Worm (Caenorhabditis elegans): Measurements from ENCODE around the gene F41G3.10.

F41G3.10 gene

DNA sequence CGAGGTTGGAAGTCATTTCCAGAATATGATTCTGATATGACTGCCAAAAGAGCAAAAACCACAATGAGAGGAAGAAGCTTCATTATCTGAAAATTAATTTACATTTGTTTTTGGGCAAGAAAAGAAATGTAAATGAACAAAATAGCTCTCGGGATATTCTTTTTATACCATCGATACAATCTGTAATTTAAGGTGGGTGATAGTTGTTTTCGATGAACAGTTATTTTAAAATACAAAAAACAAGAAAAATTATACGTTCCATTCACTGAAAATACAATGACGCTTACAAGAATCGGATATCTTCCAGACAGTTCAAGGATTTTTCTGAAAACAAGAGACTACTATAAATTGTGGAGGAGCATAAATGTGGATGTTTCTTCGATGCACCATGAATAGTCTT, 4.7 kb downstream of the F41G3.10 start, which contains the start of gene ins-15:
Gene ins-15, minus strand, starts transcription at position 101 of the 400 bp plus-strand sequence.
- TF ChIP-seq nhr-90 (tag; optimal IDR thresholded peaks at IDR 0.05; ENCODE audit: poor library complexity) (no peak), efl-1 (optimal IDR thresholded peaks at IDR 0.05) (no peak), efl-1 (GFP tag; optimal IDR thresholded peaks at IDR 0.05 in 1 of 2) (peak in 1 of 2 experiments; percentile 12)

DNA sequence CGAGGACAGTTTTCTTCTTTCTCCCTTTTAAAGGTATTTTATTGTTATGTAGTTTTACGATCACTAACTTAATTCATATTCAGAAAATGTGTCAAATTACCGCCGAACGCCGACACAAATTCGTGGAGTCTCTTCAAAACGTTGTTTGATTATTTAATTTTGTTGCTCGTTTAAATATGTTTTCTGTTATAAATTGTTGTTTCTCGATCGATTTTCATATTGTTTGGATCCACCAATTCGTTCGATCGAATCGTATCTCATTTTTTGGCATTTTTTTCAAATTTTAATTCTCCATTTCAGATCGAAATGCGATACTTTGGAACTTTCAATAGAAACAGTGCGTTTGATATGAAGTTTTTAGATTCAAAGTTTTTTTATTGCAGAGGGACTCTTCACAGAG, 6.7 kb downstream of the F41G3.10 start, which contains the start of gene F41G3.6:
Gene F41G3.6, plus strand, starts transcription at position 301 of the 400 bp plus-strand sequence.
- TF ChIP-seq efl-1 (optimal IDR thresholded peaks at IDR 0.05): no peak
- TF ChIP-seq efl-1 (GFP tag; optimal IDR thresholded peaks at IDR 0.05 in 1 of 2): no peak
- no peak for TF ChIP-seq C34B4.2 (tag; optimal IDR thresholded peaks at IDR 0.05)

DNA sequence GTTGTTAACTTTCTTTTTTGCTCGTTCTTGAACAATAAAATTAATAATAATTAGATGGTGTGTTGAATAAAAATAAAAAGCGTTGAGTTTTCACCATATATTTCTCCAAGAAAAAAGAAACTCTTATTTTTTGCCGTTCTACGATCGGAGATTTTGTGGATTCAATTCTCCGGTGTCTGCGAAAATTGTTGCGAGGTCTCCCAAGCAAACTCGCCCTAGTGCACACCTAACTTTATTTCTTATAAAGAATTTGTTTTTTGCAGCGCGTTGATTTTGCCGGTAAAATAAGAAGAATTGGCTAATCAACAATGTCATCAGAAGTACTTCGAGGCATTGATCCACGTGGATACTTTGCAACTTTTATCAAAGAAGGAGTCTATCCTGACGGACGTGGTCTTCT, 7.9 kb downstream of the F41G3.10 start, which contains the start of gene exos-8:
Gene exos-8, plus strand, starts transcription at position 264 of the 400 bp plus-strand sequence.
- TF ChIP-seq nhr-19 (GFP tag; conservative IDR thresholded peaks at IDR 0.05) (peak; percentile 45), C04F5.9 (tag; optimal IDR thresholded peaks at IDR 0.05) (no peak), unc-30 (tag; optimal IDR thresholded peaks at IDR 0.05) (no peak), rnt-1 (tag; optimal IDR thresholded peaks at IDR 0.05) (peak; percentile 89), hlh-17 (GFP tag; optimal IDR thresholded peaks at IDR 0.05; ENCODE audit: borderline replicate concordance) (no peak), ceh-82 (tag; optimal IDR thresholded peaks at IDR 0.05) (peak in 2 of 3 experiments; percentile 33 to 71), fkh-4 (tag; optimal IDR thresholded peaks at IDR 0.05; ENCODE audit: borderline replicate concordance) (no peak), lin-39 (tag; optimal IDR thresholded peaks at IDR 0.05) (no peak), unc-62 (GFP tag; optimal IDR thresholded peaks at IDR 0.05) (no peak), mef-2 (tag; optimal IDR thresholded peaks at IDR 0.05) (no peak), ceh-88 (GFP tag; IDR thresholded peaks at IDR 0.05) (no peak), snu-23 (GFP tag; optimal IDR thresholded peaks at IDR 0.05) (peak; percentile 66), egl-13 (tag; optimal IDR thresholded peaks at IDR 0.05) (no peak), fkh-10 (GFP tag; optimal IDR thresholded peaks at IDR 0.05) (no peak), ceh-63 (GFP tag; optimal IDR thresholded peaks at IDR 0.05) (no peak), lsy-2 (tag; optimal IDR thresholded peaks at IDR 0.05) (peak; percentile 28 to 80), pag-3 (tag; optimal IDR thresholded peaks at IDR 0.05; ENCODE audit: borderline replicate concordance, insufficient read depth) (no peak), tbx-2 (tag; optimal IDR thresholded peaks at IDR 0.05) (peak; percentile 56), Y116A8C.19 (tag; optimal IDR thresholded peaks at IDR 0.05; ENCODE audit: borderline replicate concordance) (no peak), mab-9 (GFP tag; IDR thresholded peaks at IDR 0.05) (no peak), ets-5 (GFP tag; IDR thresholded peaks at IDR 0.05) (no peak), aha-1 (tag; optimal IDR thresholded peaks at IDR 0.05) (no peak), jun-1 (tag; optimal IDR thresholded peaks at IDR 0.05) (peak; percentile 13), lin-14 (GFP tag; optimal IDR thresholded peaks at IDR 0.05) (peak; percentile 55), ztf-11 (tag; optimal IDR thresholded peaks at IDR 0.05) (peak in 1 of 2 experiments; percentile 17), ama-1 (optimal IDR thresholded peaks at IDR 0.05) (no peak), nhr-12 (tag; optimal IDR thresholded peaks at IDR 0.05) (no peak), zip-4 (GFP tag; optimal IDR thresholded peaks at IDR 0.05) (no peak), vab-15 (tag; optimal IDR thresholded peaks at IDR 0.05) (peak; percentile 16), aly-2 (tag; optimal IDR thresholded peaks at IDR 0.05) (no peak), sox-4 (tag; optimal IDR thresholded peaks at IDR 0.05) (no peak), isw-1 (GFP tag; IDR thresholded peaks at IDR 0.05) (no peak; the same call in 1 of the 2 replicates), hlh-4 (tag; optimal IDR thresholded peaks at IDR 0.05) (no peak), swsn-7 (tag; optimal IDR thresholded peaks at IDR 0.05) (peak; percentile 37), blmp-1 (tag; optimal IDR thresholded peaks at IDR 0.05) (peak; percentile 55), grh-1 (GFP tag; IDR thresholded peaks at IDR 0.05) (no peak), ztf-4 (tag; optimal IDR thresholded peaks at IDR 0.05) (no peak), alr-1 (tag; optimal IDR thresholded peaks at IDR 0.05; ENCODE audit: borderline replicate concordance) (no peak), lir-3 (tag; optimal IDR thresholded peaks at IDR 0.05; ENCODE audit: poor library complexity) (peak; percentile 75), nhr-28 (tag; optimal IDR thresholded peaks at IDR 0.05) (no peak), C34B4.2 (tag; optimal IDR thresholded peaks at IDR 0.05) (no peak), nhr-85 (tag) (peak; percentile 59), nhr-76 (tag; optimal IDR thresholded peaks at IDR 0.05) (no peak), sup-37 (GFP tag; optimal IDR thresholded peaks at IDR 0.05) (no peak), nhr-47 (tag; optimal IDR thresholded peaks at IDR 0.05) (peak; percentile 60)

Data from whole organism, L1 larva.